Worm (Caenorhabditis elegans) whole organism, young adult: ENCODE results near the gene ufd-2.

Source experiments
- F33H1.4 ChIP-seq: fragments of 200-800 bp; sonication (Bioruptor generic); IDR thresholded peaks from 2 replicates; pipeline ENCODE4 v1.3.6; 2022; ENCODE audit warnings: missing genetic modification reagents, missing genetic modification characterization, missing compliant biosample characterization
- attf-3 ChIP-seq: fragments of 200-800 bp; sonication (Bioruptor generic); conservative IDR thresholded peaks from 2 replicates; pipeline ENCODE4 v1.3.6; 2022; ENCODE audit warnings: missing genetic modification reagents, missing genetic modification characterization, missing compliant biosample characterization
- hmg-1.2 ChIP-seq: fragments of 200-800 bp; sonication (Bioruptor generic); IDR thresholded peaks from 2 replicates; pipeline ENCODE4 v1.3.6; 2022; ENCODE audit warnings: missing genetic modification reagents, missing genetic modification characterization, missing compliant biosample characterization
- madf-8 ChIP-seq: fragments of 200-800 bp; sonication (Bioruptor generic); conservative IDR thresholded peaks from 2 replicates; pipeline ENCODE4 v1.3.6; 2022; ENCODE audit warnings: missing genetic modification reagents, missing genetic modification characterization, missing compliant biosample characterization
- nfya-1 ChIP-seq: sonication (generic microtip); optimal IDR thresholded peaks from 2 replicates; lab custom pipeline; 2017; ENCODE audit warnings: antibody characterized with exemption, missing compliant biosample characterization, missing genetic modification characterization, borderline replicate concordance; ENCODE audit not compliant: insufficient read depth
- nhr-27 ChIP-seq: fragments of 200-800 bp; sonication (Bioruptor generic); optimal IDR thresholded peaks from 2 replicates; lab custom pipeline; 2018; ENCODE audit warnings: mild to moderate bottlenecking, missing genetic modification characterization, moderate library complexity, missing compliant biosample characterization
- rcor-1 ChIP-seq: fragments of 200-800 bp; sonication (Bioruptor generic); IDR thresholded peaks from 2 replicates; pipeline ENCODE4 v1.3.6; 2022; ENCODE audit warnings: missing genetic modification reagents, missing genetic modification characterization, missing compliant biosample characterization
- rpc-1 ChIP-seq, 2 experiments: fragments of 150-350 bp in 1 of 2; sonication (generic microtip) in 1 of 2; optimal IDR thresholded peaks; 2 replicates each; lab custom pipeline; 2014 to 2018; ENCODE audit warnings: missing biosample characterization in 1 of 2, missing genetic modification characterization in 1 of 2, missing genetic modification reagents in 1 of 2, missing genotype in 1 of 2
- sea-2 ChIP-seq: fragments of 200-800 bp; sonication (Bioruptor generic); IDR thresholded peaks from 2 replicates; pipeline ENCODE4 v1.3.6; 2022; ENCODE audit warnings: missing genetic modification characterization, missing compliant biosample characterization
- snpc-1.1 ChIP-seq: sonication (generic microtip); optimal IDR thresholded peaks from 2 replicates; lab custom pipeline; 2017; ENCODE audit warnings: missing genetic modification characterization, mild to moderate bottlenecking, missing compliant biosample characterization, antibody characterized with exemption, moderate library complexity, missing genotype, missing genetic modification reagents; ENCODE audit not compliant: insufficient read depth
- sptf-2 ChIP-seq: fragments of 200-800 bp; sonication (Bioruptor generic); optimal IDR thresholded peaks from 2 replicates; lab custom pipeline; 2018; ENCODE audit warnings: mild to moderate bottlenecking, missing genetic modification characterization, missing compliant biosample characterization

DNA sequence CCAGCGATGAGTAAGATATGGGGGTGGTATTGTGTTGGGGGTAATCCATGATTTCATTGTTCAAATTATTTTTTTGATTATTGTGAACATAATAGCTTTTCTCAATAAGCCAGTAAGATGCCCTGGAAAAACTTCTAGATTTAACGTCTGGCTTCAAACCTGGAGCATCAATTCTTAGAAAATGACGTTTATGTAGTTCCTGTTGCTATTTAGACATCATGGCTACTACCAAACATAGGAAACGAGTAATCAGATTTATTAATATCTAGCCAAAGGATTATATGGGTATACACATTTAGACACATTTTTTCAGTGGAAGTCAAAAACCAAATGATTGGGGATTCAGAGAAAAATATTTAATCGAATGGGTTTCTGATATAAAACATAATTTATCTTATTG is 3.0 kb upstream of the ufd-2 start:
- TF ChIP-seq F33H1.4 (GFP tag; lab: Robert Waterston, UW) (no peak), sptf-2 (GFP tag; lab: Kevin White, UChicago) (no peak), sea-2 (GFP tag; lab: Robert Waterston, UW) (no peak), hmg-1.2 (no peak), rcor-1 (no peak), attf-3 (no peak), nfya-1 (no peak), rpc-1 (optimal IDR thresholded peaks at IDR 0.05; lab: Kevin White, UChicago) (no peak), rpc-1 (tag; optimal IDR thresholded peaks at IDR 0.05; lab: Kevin White, UChicago) (no peak), nhr-27 (tag; lab: Kevin White, UChicago) (no peak), snpc-1.1 (tag; lab: Kevin White, UChicago) (no peak), madf-8 (no peak)
